Fruit fly (Drosophila melanogaster) whole organism, prepupa: Measurements from ENCODE around the gene Mct1.

Source experiments
- CG10631 ChIP-seq: fragments of 200-800 bp; sonication (Bioruptor generic); optimal IDR thresholded peaks from 2 replicates; lab custom pipeline; 2016; ENCODE audit warnings: missing biosample characterization, missing genetic modification characterization
- CG11294 ChIP-seq: fragments of 200-800 bp; sonication (Bioruptor generic); IDR thresholded peaks from 2 replicates; pipeline ENCODE4 v1.3.6; 2022; ENCODE audit warnings: missing biosample characterization, missing genetic modification characterization
- CG11762 ChIP-seq: fragments of 200-800 bp; sonication (Bioruptor generic); optimal IDR thresholded peaks from 3 replicates; lab custom pipeline; 2016; ENCODE audit warnings: missing biosample characterization, missing genetic modification characterization; ENCODE audit not compliant: insufficient read depth
- CG11902 ChIP-seq: fragments of 200-800 bp; sonication (Bioruptor generic); optimal IDR thresholded peaks from 3 replicates; lab custom pipeline; 2016; ENCODE audit warnings: missing biosample characterization, missing genetic modification characterization
- CG3032 ChIP-seq: fragments of 200-800 bp; optimal IDR thresholded peaks from 2 replicates; lab custom pipeline; 2019; ENCODE audit warnings: missing biosample characterization, mild to moderate bottlenecking, missing genetic modification characterization, moderate library complexity
- CG6808 ChIP-seq: fragments of 200-800 bp; sonication (Bioruptor generic); optimal IDR thresholded peaks from 3 replicates; lab custom pipeline; 2017; ENCODE audit warnings: missing biosample characterization, missing genetic modification characterization, mild to moderate bottlenecking, moderate library complexity, missing genetic modification reagents
- Eip75B ChIP-seq: fragments of 200-800 bp; sonication (Bioruptor generic); optimal IDR thresholded peaks from 3 replicates; lab custom pipeline; 2016; ENCODE audit warnings: missing biosample characterization, missing genetic modification characterization
- Ets21C ChIP-seq: fragments of 200-800 bp; sonication (Bioruptor generic); optimal IDR thresholded peaks from 3 replicates; lab custom pipeline; 2016; ENCODE audit warnings: missing biosample characterization, missing genetic modification characterization
- fd85E ChIP-seq: fragments of 200-800 bp; sonication (Bioruptor generic); optimal IDR thresholded peaks from 3 replicates; lab custom pipeline; 2016; ENCODE audit warnings: missing biosample characterization, missing genetic modification characterization
- lz ChIP-seq: fragments of 200-800 bp; sonication (Bioruptor generic); optimal IDR thresholded peaks from 3 replicates; lab custom pipeline; 2016; ENCODE audit warnings: missing biosample characterization, missing genetic modification characterization
- salr ChIP-seq, 2 experiments: fragments of 200-800 bp; sonication (Bioruptor generic); optimal IDR thresholded peaks; 3 replicates each; lab custom pipeline; 2016 to 2018; ENCODE audit warnings: missing biosample characterization in 2 of 2, missing genetic modification characterization in 2 of 2, mild to moderate bottlenecking in 1 of 2

dm6 chrX:2168485-2169199 lies 20.3 kb upstream of the Mct1 start:
- TF ChIP-seq salr (GFP tag; optimal IDR thresholded peaks at IDR 0.05; lab: Kevin White, UChicago) = no peak
- no peak for TF ChIP-seq Eip75B (GFP tag; lab: Kevin White, UChicago)
- TF ChIP-seq CG6808 (GFP tag; lab: Kevin White, UChicago) = no peak
- no peak for TF ChIP-seq CG3032 (tag; lab: Kevin White, UChicago)
- TF ChIP-seq CG11902 (GFP tag; lab: Kevin White, UChicago) = no peak
- no peak for TF ChIP-seq CG11294 (GFP tag; lab: Robert Waterston, UW)
- no peak for TF ChIP-seq Ets21C
- no peak for TF ChIP-seq CG11762
- no peak for TF ChIP-seq lz (GFP tag; lab: Kevin White, UChicago)
- TF ChIP-seq fd85E (GFP tag; lab: Kevin White, UChicago) = no peak
- no peak for TF ChIP-seq CG10631 (GFP tag; lab: Kevin White, UChicago)
